Fruit fly (Drosophila melanogaster) whole organism, embryonic: ENCODE data around the gene Rbp6.

Source experiments
- Atf3 ChIP-seq: fragments of 200-800 bp; sonication (Bioruptor generic); optimal IDR thresholded peaks from 3 replicates; lab custom pipeline; 2016; ENCODE audit warnings: missing biosample characterization, missing genetic modification characterization
- CG10565 ChIP-seq: fragments of 200-800 bp; sonication (Bioruptor generic); optimal IDR thresholded peaks from 3 replicates; lab custom pipeline; 2016; ENCODE audit warnings: missing biosample characterization, mild to moderate bottlenecking, missing genetic modification characterization
- CG10979 ChIP-seq: fragments of 200-800 bp; sonication (Bioruptor generic); optimal IDR thresholded peaks from 2 replicates; lab custom pipeline; 2018; ENCODE audit warnings: missing biosample characterization, mild to moderate bottlenecking, missing genetic modification characterization, moderate library complexity
- CG11093 ChIP-seq: fragments of 200-800 bp; sonication (Bioruptor generic); IDR thresholded peaks from 3 replicates; pipeline ENCODE4 v1.3.6; 2022; ENCODE audit warnings: missing biosample characterization, missing genetic modification characterization
- CG11456 ChIP-seq: fragments of 200-800 bp; sonication (Bioruptor generic); IDR thresholded peaks from 3 replicates; pipeline ENCODE4 v1.3.6; 2022; ENCODE audit warnings: missing biosample characterization, missing genetic modification characterization
- CG11696 ChIP-seq: fragments of 200-800 bp; sonication (Bioruptor generic); IDR thresholded peaks from 2 replicates; pipeline ENCODE4 v1.3.6; 2022; ENCODE audit warnings: missing biosample characterization, missing genetic modification characterization
- CG12155 ChIP-seq: fragments of 200-800 bp; sonication (Bioruptor generic); optimal IDR thresholded peaks from 3 replicates; lab custom pipeline; 2016; ENCODE audit warnings: missing biosample characterization, missing genetic modification characterization
- CG12299 ChIP-seq: fragments of 200-800 bp; sonication (Bioruptor generic); optimal IDR thresholded peaks from 2 replicates; lab custom pipeline; 2018; ENCODE audit warnings: missing biosample characterization, mild to moderate bottlenecking, missing genetic modification characterization
- CG12391 ChIP-seq: fragments of 200-800 bp; sonication (Bioruptor generic); optimal IDR thresholded peaks from 3 replicates; lab custom pipeline; 2018; ENCODE audit warnings: missing biosample characterization, mild to moderate bottlenecking, missing genetic modification characterization, moderate library complexity
- CG12942 ChIP-seq: fragments of 200-800 bp; sonication (Bioruptor generic); optimal IDR thresholded peaks from 3 replicates; lab custom pipeline; 2016; ENCODE audit warnings: missing biosample characterization, missing genetic modification characterization
- CG14667 ChIP-seq: fragments of 200-800 bp; sonication (Bioruptor generic); IDR thresholded peaks from 2 replicates; pipeline ENCODE4 v1.3.6; 2022; ENCODE audit warnings: missing biosample characterization, missing genetic modification characterization
- CG15073 ChIP-seq: fragments of 200-800 bp; sonication (Bioruptor generic); optimal IDR thresholded peaks from 2 replicates; lab custom pipeline; 2016; ENCODE audit warnings: missing biosample characterization, missing genetic modification characterization
- CG1602 ChIP-seq: fragments of 200-800 bp; sonication (Bioruptor generic); optimal IDR thresholded peaks from 3 replicates; lab custom pipeline; 2016; ENCODE audit warnings: missing biosample characterization, missing genetic modification characterization
- CG2678 ChIP-seq: fragments of 200-800 bp; sonication (Bioruptor generic); optimal IDR thresholded peaks from 3 replicates; lab custom pipeline; 2019; ENCODE audit warnings: missing biosample characterization, mild to moderate bottlenecking, missing genetic modification characterization, moderate library complexity
- CG30403 ChIP-seq: fragments of 200-800 bp; sonication (Bioruptor generic); optimal IDR thresholded peaks from 3 replicates; lab custom pipeline; 2016; ENCODE audit warnings: missing biosample characterization, missing genetic modification characterization
- CG34376 ChIP-seq: fragments of 200-800 bp; sonication (Bioruptor generic); optimal IDR thresholded peaks from 2 replicates; lab custom pipeline; 2018; ENCODE audit warnings: missing biosample characterization, mild to moderate bottlenecking, missing genetic modification characterization
- CG34422 ChIP-seq: fragments of 200-800 bp; sonication (Bioruptor generic); IDR thresholded peaks from 3 replicates; pipeline ENCODE4 v1.3.6; 2022; ENCODE audit warnings: missing biosample characterization, missing genetic modification characterization
- CG4424 ChIP-seq: fragments of 200-800 bp; sonication (Bioruptor generic); optimal IDR thresholded peaks from 3 replicates; lab custom pipeline; 2016; ENCODE audit warnings: missing biosample characterization, missing genetic modification characterization
- CG6254 ChIP-seq: fragments of 200-800 bp; sonication (Bioruptor generic); optimal IDR thresholded peaks from 3 replicates; lab custom pipeline; 2017; ENCODE audit warnings: mild to moderate bottlenecking, missing biosample characterization, missing genetic modification reagents, missing genetic modification characterization
- CG6654 ChIP-seq: fragments of 200-800 bp; sonication (Bioruptor generic); optimal IDR thresholded peaks from 2 replicates; lab custom pipeline; 2017; ENCODE audit warnings: missing biosample characterization, mild to moderate bottlenecking, missing genetic modification characterization
- CG8089 ChIP-seq: fragments of 200-800 bp; sonication (Bioruptor generic); optimal IDR thresholded peaks from 3 replicates; lab custom pipeline; 2016; ENCODE audit warnings: missing biosample characterization, missing genetic modification characterization
- CG9437 ChIP-seq: fragments of 200-800 bp; sonication (Bioruptor generic); optimal IDR thresholded peaks from 2 replicates; lab custom pipeline; 2018; ENCODE audit warnings: missing biosample characterization, mild to moderate bottlenecking, missing genetic modification characterization
- D ChIP-seq, 2 experiments: fragments of 200-800 bp in 1 of 2; fragments of >200 bp in 1 of 2; sonication (Bioruptor generic) in 1 of 2; optimal IDR thresholded peaks; 2 replicates in 1 of 2; 3 replicates in 1 of 2; lab custom pipeline; 2017; ENCODE audit warnings: mild to moderate bottlenecking in 1 of 2, missing biosample characterization in 1 of 2, missing genetic modification characterization in 1 of 2, missing genetic modification reagents in 1 of 2
- Dad ChIP-seq: fragments of 200-800 bp; sonication (Bioruptor generic); optimal IDR thresholded peaks from 3 replicates; lab custom pipeline; 2016; ENCODE audit warnings: missing biosample characterization, missing genetic modification characterization
- HLH3B ChIP-seq: fragments of 200-800 bp; sonication (Bioruptor generic); IDR thresholded peaks from 2 replicates; pipeline ENCODE4 v1.3.6; 2022; ENCODE audit warnings: missing biosample characterization, missing genetic modification characterization
- Nf-YA ChIP-seq: fragments of 200-800 bp; sonication (Bioruptor generic); IDR thresholded peaks from 2 replicates; pipeline ENCODE4 v1.3.6; 2022; ENCODE audit warnings: missing biosample characterization, missing genetic modification characterization
- Opbp ChIP-seq: fragments of 200-800 bp; sonication (Bioruptor generic); IDR thresholded peaks from 3 replicates; pipeline ENCODE4 v1.3.6; 2022; ENCODE audit warnings: missing biosample characterization, missing genetic modification characterization; ENCODE audit not compliant: partially characterized antibody
- Ptx1 ChIP-seq: fragments of 200-800 bp; sonication (Bioruptor generic); IDR thresholded peaks from 2 replicates; pipeline ENCODE4 v1.3.6; 2022; ENCODE audit warnings: missing biosample characterization, missing genetic modification characterization
- Side ChIP-seq: fragments of 200-800 bp; sonication (Bioruptor generic); optimal IDR thresholded peaks from 2 replicates; lab custom pipeline; 2016; ENCODE audit warnings: missing biosample characterization, missing genetic modification characterization
- Xrp1 ChIP-seq: fragments of 200-800 bp; sonication (Bioruptor generic); IDR thresholded peaks from 2 replicates; pipeline ENCODE4 v1.3.6; 2022; ENCODE audit warnings: missing biosample characterization, missing genetic modification characterization
- ase ChIP-seq: fragments of 200-800 bp; sonication (Bioruptor generic); IDR thresholded peaks from 3 replicates; pipeline ENCODE4 v1.3.6; 2022; ENCODE audit warnings: missing biosample characterization, missing genetic modification characterization
- ato ChIP-seq: fragments of 200-800 bp; sonication (Bioruptor generic); IDR thresholded peaks from 2 replicates; pipeline ENCODE4 v1.3.6; 2022; ENCODE audit warnings: missing biosample characterization, missing genetic modification characterization; ENCODE audit not compliant: partially characterized antibody
- bcd ChIP-seq: fragments of 200-800 bp; sonication (Bioruptor generic); optimal IDR thresholded peaks from 2 replicates; lab custom pipeline; 2017; ENCODE audit warnings: missing biosample characterization, mild to moderate bottlenecking, missing genetic modification characterization
- croc ChIP-seq: fragments of 200-800 bp; sonication (Bioruptor generic); conservative IDR thresholded peaks from 3 replicates; pipeline ENCODE4 v1.3.6; 2022; ENCODE audit warnings: missing biosample characterization, missing genetic modification characterization
- cwo ChIP-seq: fragments of 200-800 bp; sonication (Bioruptor generic); optimal IDR thresholded peaks from 3 replicates; lab custom pipeline; 2017; ENCODE audit warnings: missing biosample characterization, missing genetic modification characterization, mild to moderate bottlenecking, moderate library complexity, missing genetic modification reagents
- da ChIP-seq: fragments of 200-800 bp; sonication (Bioruptor generic); optimal IDR thresholded peaks from 2 replicates; lab custom pipeline; 2016; ENCODE audit warnings: missing biosample characterization, missing genetic modification characterization
- danr ChIP-seq: fragments of 200-800 bp; sonication (Bioruptor generic); IDR thresholded peaks from 2 replicates; pipeline ENCODE4 v1.3.6; 2022; ENCODE audit warnings: missing biosample characterization, missing genetic modification characterization
- dysf ChIP-seq: fragments of 200-800 bp; sonication (Bioruptor generic); IDR thresholded peaks from 3 replicates; pipeline ENCODE4 v1.3.6; 2022; ENCODE audit warnings: missing biosample characterization, missing genetic modification characterization
- emc ChIP-seq: fragments of 200-800 bp; sonication (Bioruptor generic); optimal IDR thresholded peaks from 2 replicates; lab custom pipeline; 2016; ENCODE audit warnings: missing biosample characterization, missing genetic modification characterization
- gsb-n ChIP-seq: fragments of 200-800 bp; sonication (Bioruptor generic); optimal IDR thresholded peaks from 3 replicates; lab custom pipeline; 2018; ENCODE audit warnings: missing biosample characterization, mild to moderate bottlenecking, missing genetic modification characterization
- jigr1 ChIP-seq: fragments of 200-800 bp; sonication (Bioruptor generic); IDR thresholded peaks from 3 replicates; pipeline ENCODE4 v1.3.6; 2022; ENCODE audit warnings: missing biosample characterization, missing genetic modification characterization
- lilli ChIP-seq: fragments of 200-800 bp; sonication (Bioruptor generic); optimal IDR thresholded peaks from 3 replicates; lab custom pipeline; 2016; ENCODE audit warnings: missing biosample characterization, missing genetic modification characterization
- peb ChIP-seq: fragments of 200-800 bp; sonication (Bioruptor generic); IDR thresholded peaks from 2 replicates; pipeline ENCODE4 v1.3.6; 2022; ENCODE audit warnings: missing biosample characterization, missing genetic modification characterization
- phol ChIP-seq: fragments of 200-800 bp; sonication (Bioruptor generic); optimal IDR thresholded peaks from 3 replicates; lab custom pipeline; 2018; ENCODE audit warnings: missing biosample characterization, mild to moderate bottlenecking, missing genetic modification characterization, moderate library complexity
- psq ChIP-seq: fragments of 200-800 bp; sonication (Bioruptor generic); optimal IDR thresholded peaks from 2 replicates; lab custom pipeline; 2017; ENCODE audit warnings: missing biosample characterization, missing genetic modification characterization
- sob ChIP-seq: fragments of 200-800 bp; sonication (Bioruptor generic); IDR thresholded peaks from 2 replicates; pipeline ENCODE4 v1.3.6; 2022; ENCODE audit warnings: missing biosample characterization, missing genetic modification characterization
- tgo ChIP-seq: fragments of 200-800 bp; sonication (Bioruptor generic); IDR thresholded peaks from 3 replicates; pipeline ENCODE4 v1.3.6; 2022; ENCODE audit warnings: missing biosample characterization, missing genetic modification characterization
- tin ChIP-seq: fragments of 200-800 bp; sonication (Bioruptor generic); optimal IDR thresholded peaks from 3 replicates; lab custom pipeline; 2016; ENCODE audit warnings: missing biosample characterization, missing genetic modification characterization
- tll ChIP-seq, 2 experiments: fragments of 200-800 bp in 1 of 2; fragments of >200 bp in 1 of 2; sonication (Bioruptor generic) in 1 of 2; optimal IDR thresholded peaks; 2 replicates each; lab custom pipeline; 2017 to 2019; ENCODE audit warnings: missing biosample characterization in 2 of 2, missing genetic modification characterization in 2 of 2, mild to moderate bottlenecking in 1 of 2, moderate library complexity in 1 of 2
- z ChIP-seq: fragments of 200-800 bp; sonication (Bioruptor generic); IDR thresholded peaks from 3 replicates; pipeline ENCODE4 v1.3.6; 2022; ENCODE audit warnings: missing biosample characterization, missing genetic modification characterization
- zfh1 ChIP-seq: fragments of 200-800 bp; sonication (Bioruptor generic); IDR thresholded peaks from 3 replicates; pipeline ENCODE4 v1.3.6; 2022; ENCODE audit warnings: missing biosample characterization, missing genetic modification characterization

Gene Rbp6

DNA sequence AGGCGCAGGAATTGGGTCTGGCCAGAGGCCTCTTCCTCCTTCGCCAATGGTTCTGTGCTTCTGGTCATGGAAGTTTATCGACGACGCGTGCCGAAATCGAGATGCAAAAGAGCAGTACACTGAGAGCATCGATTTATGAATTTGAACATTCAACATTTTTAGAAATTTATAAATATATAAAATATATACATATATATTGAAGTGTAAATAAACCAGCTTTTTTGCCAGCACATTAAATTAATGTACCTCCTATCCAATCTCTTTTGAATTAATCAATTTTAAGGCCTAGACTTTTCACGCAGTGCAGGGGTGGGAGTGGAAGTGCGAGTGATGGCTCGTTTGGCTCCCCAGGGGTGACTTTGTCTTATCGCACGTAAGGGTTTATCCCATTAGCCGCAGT is 124.8 kb downstream of the Rbp6 start (continued):
- TF ChIP-seq lilli (no peak), CG6254 (GFP tag; lab: Kevin White, UChicago) (peak; percentile 37), bcd (GFP tag; lab: Kevin White, UChicago) (peak; percentile 6), CG34376 (GFP tag; lab: Kevin White, UChicago) (no peak), tll (GFP tag; optimal IDR thresholded peaks at IDR 0.05; lab: Kevin White, UChicago) (no peak), CG12299 (tag; lab: Kevin White, UChicago) (no peak), CG12391 (tag; lab: Kevin White, UChicago) (no peak), sob (GFP tag; lab: Robert Waterston, UW) (peak; percentile 45; the same call in 1 of the 2 replicates), CG30403 (no peak), croc (GFP tag; lab: Robert Waterston, UW) (peak; percentile 34; the same call in 1 of the 3 replicates), phol (peak; percentile 49), CG11093 (peak; percentile 26; the same call in 1 of the 3 replicates), CG11696 (0 out of 2 replicates have a peak, but pooled peaks have one; percentile 24), zfh1 (peak; percentile 40; the same call in 1 of the 3 replicates), tgo (GFP tag; lab: Robert Waterston, UW) (peak; percentile 37; the same call in 2 of the 3 replicates), da (GFP tag; lab: Kevin White, UChicago) (no peak), D (optimal IDR thresholded peaks at IDR 0.05; lab: Kevin White, UChicago) (no peak), D (GFP tag; optimal IDR thresholded peaks at IDR 0.05; lab: Kevin White, UChicago) (peak; percentile 49), Opbp (no peak), Ptx1 (GFP tag; lab: Robert Waterston, UW) (peak; percentile 47), peb (GFP tag; lab: Robert Waterston, UW) (no peak), tin (GFP tag; lab: Kevin White, UChicago) (peak; percentile 19), CG6654 (GFP tag; lab: Kevin White, UChicago) (no peak), CG9437 (GFP tag; lab: Kevin White, UChicago) (peak; percentile 2), Xrp1 (GFP tag; lab: Robert Waterston, UW) (peak; percentile 79), dysf (peak; percentile 59), Side (GFP tag; lab: Kevin White, UChicago) (no peak), CG11456 (GFP tag; lab: Robert Waterston, UW) (no peak), CG15073 (GFP tag; lab: Kevin White, UChicago) (no peak), CG12942 (no peak), z (GFP tag; lab: Robert Waterston, UW) (no peak), CG2678 (tag; lab: Kevin White, UChicago) (peak; percentile 13), emc (GFP tag; lab: Kevin White, UChicago) (no peak), jigr1 (GFP tag; lab: Robert Waterston, UW) (0 out of 3 replicates have a peak, but pooled peaks have one; percentile 28), Atf3 (GFP tag; lab: Kevin White, UChicago) (no peak), ase (GFP tag; lab: Robert Waterston, UW) (peak; percentile 45; the same call in 1 of the 3 replicates), HLH3B (GFP tag; lab: Robert Waterston, UW) (peak; percentile 41; the same call in 1 of the 2 replicates), CG14667 (GFP tag; lab: Robert Waterston, UW) (0 out of 2 replicates have a peak, but pooled peaks have one; percentile 34), danr (GFP tag; lab: Robert Waterston, UW) (0 out of 2 replicates have a peak, but pooled peaks have one; percentile 34), CG10565 (no peak), psq (no peak), CG34422 (0 out of 3 replicates have a peak, but pooled peaks have one; percentile 46), CG12155 (GFP tag; lab: Kevin White, UChicago) (no peak), ato (no peak), Nf-YA (GFP tag; lab: Robert Waterston, UW) (no peak), CG1602 (no peak), CG10979 (tag; lab: Kevin White, UChicago) (peak; percentile 55), gsb-n (tag; lab: Kevin White, UChicago) (peak; percentile 21), cwo (peak; percentile 18), Dad (no peak), CG4424 (GFP tag; lab: Kevin White, UChicago) (peak; percentile 35), CG8089 (no peak)
